Fruit fly (Drosophila melanogaster): ENCODE results near the gene CG6067.

dm6 chrX:5915752-5916493 is 39.5 kb upstream of the CG6067 start:
- TF ChIP-seq Sox14 (GFP tag; optimal IDR thresholded peaks at IDR 0.05) = no peak
- peak; percentile 3 for TF ChIP-seq CG6808 (GFP tag; optimal IDR thresholded peaks at IDR 0.05)
- peak; percentile 13 for TF ChIP-seq Ets21C (GFP tag; optimal IDR thresholded peaks at IDR 0.05)
- TF ChIP-seq Met (GFP tag; optimal IDR thresholded peaks at IDR 0.05) = no peak
- TF ChIP-seq CG34406 (GFP tag; optimal IDR thresholded peaks at IDR 0.05) = no peak
- TF ChIP-seq ss (GFP tag; optimal IDR thresholded peaks at IDR 0.05) = peak in 1 of 2 experiments; percentile 40
